Worm (Caenorhabditis elegans): ENCODE results near the gene C35A5.8.

- no peak for TF ChIP-seq nhr-11 (tag; optimal IDR thresholded peaks at IDR 0.05)
- no peak for TF ChIP-seq tbx-2 (tag; optimal IDR thresholded peaks at IDR 0.05)
- no peak for TF ChIP-seq pha-2 (tag; optimal IDR thresholded peaks at IDR 0.05)
- no peak for TF ChIP-seq ceh-30 (tag; optimal IDR thresholded peaks at IDR 0.05)
Observed at ce11 chrV:10574197-10574596, 48.5 kb upstream of the C35A5.8 start.

Data from whole organism, late embryonic.